Worm (Caenorhabditis elegans) whole organism, midembryonic: Measurements from ENCODE around the gene hel-1.

Source experiments
- T22C8.4 ChIP-seq: fragments of 200-800 bp; sonication (Bioruptor generic); IDR thresholded peaks from 2 replicates; pipeline ENCODE4 v1.3.6; 2022; ENCODE audit warnings: missing genetic modification characterization, missing compliant biosample characterization
- cog-1 ChIP-seq: sonication (generic microtip); optimal IDR thresholded peaks from 2 replicates; lab custom pipeline; 2016; ENCODE audit warnings: missing genetic modification characterization, missing compliant biosample characterization
- flt-1 ChIP-seq: fragments of 200-800 bp; sonication (Bioruptor generic); IDR thresholded peaks from 2 replicates; pipeline ENCODE4 v1.3.6; 2022; ENCODE audit warnings: missing genetic modification characterization, missing compliant biosample characterization
- klf-2 ChIP-seq: fragments of 200-800 bp; sonication (Bioruptor generic); conservative IDR thresholded peaks from 2 replicates; pipeline ENCODE4 v1.3.6; 2022; ENCODE audit warnings: missing genetic modification reagents, missing genetic modification characterization, missing compliant biosample characterization
- med-1 ChIP-seq: sonication (generic microtip); optimal IDR thresholded peaks from 2 replicates; lab custom pipeline; 2017; ENCODE audit warnings: missing genetic modification characterization, mild to moderate bottlenecking, missing compliant biosample characterization, antibody characterized with exemption, missing genetic modification reagents; ENCODE audit not compliant: insufficient read depth
- ref-1 ChIP-seq: fragments of 200-800 bp; sonication (Bioruptor generic); conservative IDR thresholded peaks from 2 replicates; pipeline ENCODE4 v1.3.6; 2022; ENCODE audit warnings: missing genetic modification reagents, missing genetic modification characterization, missing compliant biosample characterization
- tab-1 ChIP-seq: fragments of 200-800 bp; sonication (Bioruptor generic); IDR thresholded peaks from 2 replicates; pipeline ENCODE4 v1.3.6; 2022; ENCODE audit warnings: missing genetic modification characterization, missing compliant biosample characterization
- ztf-23 ChIP-seq: fragments of 200-800 bp; sonication (Bioruptor generic); IDR thresholded peaks from 2 replicates; pipeline ENCODE4 v1.3.6; 2022; ENCODE audit warnings: missing genetic modification reagents, missing genetic modification characterization, missing compliant biosample characterization
- ztf-29 ChIP-seq: fragments of 200-800 bp; sonication (Bioruptor generic); IDR thresholded peaks from 2 replicates; pipeline ENCODE4 v1.3.6; 2022; ENCODE audit warnings: missing genetic modification reagents, missing genetic modification characterization, missing compliant biosample characterization

Gene hel-1

ce11 chrII:8328820-8329339 lies at the start of gene hel-1:
Gene hel-1 (minus strand): TSS chrII:8328870.
- 0 out of 2 replicates have a peak, but pooled peaks have one; percentile 12 for TF ChIP-seq tab-1 (GFP tag; lab: Robert Waterston, UW)
- TF ChIP-seq T22C8.4: no peak
- TF ChIP-seq ztf-29: no peak
- TF ChIP-seq cog-1 (tag; lab: Kevin White, UChicago): peak; percentile 74
- TF ChIP-seq klf-2: no peak

DNA sequence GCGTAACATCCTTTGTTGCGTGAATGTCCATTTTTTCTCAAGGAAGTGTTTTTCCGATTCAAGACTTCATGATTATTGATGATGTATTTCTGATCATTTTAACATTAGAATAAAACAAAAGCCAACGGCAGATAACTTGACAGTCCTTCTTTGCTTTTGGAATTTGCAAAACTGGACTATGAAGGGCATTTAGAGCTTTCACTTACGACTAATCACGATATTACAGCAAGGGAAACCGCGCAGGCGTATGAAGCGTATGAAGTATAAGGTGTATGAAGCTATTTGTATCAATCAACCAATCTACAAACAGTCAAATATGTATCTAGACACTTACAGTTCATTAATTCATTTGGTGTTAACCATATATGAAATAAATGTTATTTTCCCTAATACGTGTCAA lies 49.1 kb upstream of the hel-1 start:
- TF ChIP-seq flt-1 (GFP tag; lab: Robert Waterston, UW) (no peak), tab-1 (GFP tag; lab: Robert Waterston, UW) (no peak), ztf-29 (no peak), med-1 (GFP tag; lab: Kevin White, UChicago) (no peak), ztf-23 (GFP tag; lab: Robert Waterston, UW) (no peak), cog-1 (tag; lab: Kevin White, UChicago) (no peak), T22C8.4 (no peak), klf-2 (no peak), ref-1 (no peak)

DNA sequence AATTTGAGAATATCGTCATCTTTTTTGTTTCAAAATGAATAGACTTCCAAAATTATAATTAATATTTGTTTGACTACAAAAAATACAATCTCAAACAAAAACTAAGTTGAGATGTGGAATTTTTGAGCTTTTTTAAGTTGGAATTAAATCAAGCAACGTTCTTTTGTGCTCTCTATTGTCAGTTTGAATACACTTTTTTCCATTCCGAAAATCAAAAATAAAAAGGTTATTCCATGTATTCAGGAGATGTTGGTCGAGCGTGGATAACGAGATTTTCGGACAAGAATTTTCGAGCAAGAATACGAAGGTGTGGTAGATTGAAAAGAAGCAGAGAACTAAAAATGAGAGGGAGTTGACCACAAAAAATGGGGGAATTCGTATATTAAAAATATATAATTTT lies 41.5 kb upstream of the hel-1 start:
- no peak for TF ChIP-seq tab-1 (GFP tag; lab: Robert Waterston, UW)
- TF ChIP-seq ref-1: no peak

DNA sequence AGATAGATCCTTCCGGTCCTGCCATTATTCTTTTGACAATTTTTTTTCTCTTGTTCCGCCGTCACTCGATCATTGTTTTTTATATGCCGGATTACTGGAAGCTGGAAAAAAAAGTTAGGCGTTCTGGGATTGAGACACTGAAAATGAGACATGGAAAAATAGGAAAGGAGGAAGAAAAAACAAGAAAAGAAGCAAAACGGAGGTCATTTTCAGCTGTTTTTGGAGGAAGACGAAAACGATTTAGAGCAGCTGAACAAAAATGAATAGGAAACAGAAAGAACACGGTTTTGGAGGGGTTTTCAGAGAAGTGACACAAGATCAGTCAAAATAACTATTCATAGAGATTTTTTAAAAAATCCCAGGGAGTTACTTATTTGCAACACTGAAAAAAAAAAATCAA lies 40.4 kb upstream of the hel-1 start, which contains the start of gene amt-3:
Gene amt-3 (minus strand): TSS at position 101 of the 400 bp plus-strand sequence.
- TF ChIP-seq ztf-23 (GFP tag; lab: Robert Waterston, UW) (no peak), T22C8.4 (no peak), tab-1 (GFP tag; lab: Robert Waterston, UW) (no peak), ztf-29 (no peak), med-1 (GFP tag; lab: Kevin White, UChicago) (no peak), cog-1 (tag; lab: Kevin White, UChicago) (no peak), klf-2 (no peak), flt-1 (GFP tag; lab: Robert Waterston, UW) (no peak), ref-1 (no peak)

DNA sequence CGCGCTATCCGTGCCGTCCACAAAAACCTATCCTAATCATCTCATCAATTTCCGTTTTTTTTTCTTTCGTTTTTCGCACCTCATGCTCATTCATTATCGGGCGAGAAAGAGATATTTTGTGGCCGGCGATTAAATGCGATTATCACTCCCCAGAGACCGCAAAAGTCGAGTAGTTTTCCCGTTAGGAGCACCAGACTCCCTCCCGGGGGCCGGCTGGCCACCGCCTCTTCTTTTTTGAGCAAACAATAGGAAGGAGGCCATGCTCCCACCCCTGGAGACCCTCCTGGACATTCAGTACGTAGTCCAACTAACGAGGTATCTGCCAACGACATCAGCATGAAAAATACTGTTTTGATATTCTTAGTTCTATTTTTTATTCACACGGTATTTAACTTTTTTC lies 31.8 kb upstream of the hel-1 start, which contains the start of gene M195.2:
Gene M195.2 (plus strand): TSS at position 301 of the 400 bp plus-strand sequence.
- TF ChIP-seq ztf-23 (GFP tag; lab: Robert Waterston, UW): no peak
- TF ChIP-seq tab-1 (GFP tag; lab: Robert Waterston, UW): 0 out of 2 replicates have a peak, but pooled peaks have one; percentile 62

DNA sequence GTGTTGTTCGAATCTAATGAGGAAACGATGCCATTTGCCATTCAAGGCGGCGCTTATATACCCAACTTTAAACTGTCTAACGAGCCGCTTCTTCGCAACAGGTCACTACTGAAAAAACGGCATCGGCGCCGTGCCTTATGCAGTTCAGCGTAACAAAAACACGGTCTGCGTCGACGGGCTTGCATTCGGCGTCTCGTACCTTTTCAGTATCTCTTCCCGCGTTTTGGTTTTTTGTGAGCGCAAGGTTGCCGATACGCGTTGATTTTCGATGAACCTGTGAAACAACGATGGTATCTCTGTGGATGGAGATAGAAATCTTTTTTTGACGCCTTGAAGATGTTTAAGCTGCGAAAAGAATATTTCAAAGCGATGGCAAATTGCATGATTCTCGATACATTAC lies 30.7 kb upstream of the hel-1 start, which contains the start of gene col-77:
Gene col-77 (minus strand): TSS at position 32 of the 400 bp plus-strand sequence.
- no peak for TF ChIP-seq T22C8.4
- no peak for TF ChIP-seq ztf-23 (GFP tag; lab: Robert Waterston, UW)
- no peak for TF ChIP-seq med-1 (GFP tag; lab: Kevin White, UChicago)
- TF ChIP-seq cog-1 (tag; lab: Kevin White, UChicago): no peak
- no peak for TF ChIP-seq flt-1 (GFP tag; lab: Robert Waterston, UW)
- TF ChIP-seq tab-1 (GFP tag; lab: Robert Waterston, UW): no peak
- TF ChIP-seq ref-1: no peak
- no peak for TF ChIP-seq klf-2
- no peak for TF ChIP-seq ztf-29

DNA sequence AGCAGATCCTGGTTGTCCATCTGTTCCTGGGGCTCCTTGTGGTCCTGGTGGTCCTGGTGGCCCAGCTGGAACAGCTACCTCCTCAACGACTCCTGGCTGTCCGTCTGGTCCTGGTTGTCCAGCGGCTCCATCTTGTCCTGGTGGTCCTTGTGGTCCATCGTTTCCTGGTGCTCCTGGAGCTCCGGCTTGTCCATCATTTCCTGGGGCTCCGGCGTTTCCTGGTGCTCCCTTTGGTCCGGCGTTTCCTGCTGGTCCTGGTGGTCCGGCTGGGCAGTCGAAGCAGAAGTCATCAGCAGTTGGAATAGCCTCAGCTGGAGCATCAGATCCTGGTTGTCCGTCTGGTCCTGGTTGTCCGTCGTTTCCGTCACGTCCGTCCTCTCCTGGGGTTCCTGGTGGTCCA lies 29.8 kb upstream of the hel-1 start:
- TF ChIP-seq ref-1: no peak
- no peak for TF ChIP-seq ztf-29
- TF ChIP-seq ztf-23 (GFP tag; lab: Robert Waterston, UW): no peak
- TF ChIP-seq T22C8.4: no peak
- TF ChIP-seq med-1 (GFP tag; lab: Kevin White, UChicago): no peak
- no peak for TF ChIP-seq cog-1 (tag; lab: Kevin White, UChicago)
- TF ChIP-seq tab-1 (GFP tag; lab: Robert Waterston, UW): no peak
- TF ChIP-seq klf-2: no peak
- TF ChIP-seq flt-1 (GFP tag; lab: Robert Waterston, UW): no peak

DNA sequence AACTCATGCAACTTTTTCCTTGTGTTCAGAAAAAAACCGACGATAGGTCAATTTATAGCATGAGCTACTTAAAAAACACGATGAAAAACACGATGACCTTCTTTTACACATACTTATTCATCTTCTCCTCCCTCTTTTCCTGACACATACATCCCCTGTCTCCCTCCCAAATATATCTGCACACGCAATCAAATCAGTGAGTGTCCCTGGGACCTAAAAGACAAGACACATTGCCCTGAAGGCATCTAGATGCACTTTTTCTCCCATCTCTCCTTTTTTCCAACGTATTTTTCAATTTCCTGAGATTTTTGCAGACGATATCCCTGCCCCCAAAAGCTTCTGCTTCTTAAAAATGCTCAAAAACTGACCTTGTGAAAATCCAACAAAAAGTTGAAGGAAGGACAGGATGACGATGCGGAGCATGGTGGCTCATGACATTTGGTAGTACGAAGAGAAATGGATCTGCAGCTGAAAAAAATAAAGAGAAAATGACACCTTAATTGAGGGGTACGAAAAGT lies 25.6 kb upstream of the hel-1 start, which contains the start of gene C26D10.6:
Gene C26D10.6 (minus strand): TSS at position 468 of the 518 bp plus-strand sequence.
- TF ChIP-seq ref-1 (no peak), tab-1 (GFP tag; lab: Robert Waterston, UW) (no peak), T22C8.4 (no peak), flt-1 (GFP tag; lab: Robert Waterston, UW) (no peak), klf-2 (no peak), ztf-29 (no peak), cog-1 (tag; lab: Kevin White, UChicago) (no peak)

DNA sequence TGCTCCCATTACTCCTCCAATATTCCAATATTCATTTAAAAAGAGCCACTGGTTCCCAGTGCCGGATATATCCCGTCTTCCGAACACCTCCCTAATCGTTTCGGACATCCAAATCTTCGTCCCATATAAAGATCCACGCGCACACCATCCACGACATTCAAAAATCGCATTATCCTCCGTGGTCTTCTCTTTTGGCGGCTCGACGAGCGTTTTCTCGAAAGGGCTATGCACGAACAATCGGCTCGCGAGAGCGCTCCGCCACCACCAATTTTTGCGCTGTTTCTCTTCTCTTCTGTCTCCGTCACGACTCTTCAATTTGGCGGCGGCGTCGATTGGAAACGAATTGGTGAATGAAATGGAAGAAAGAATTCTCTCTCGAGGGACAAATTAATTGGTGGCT lies 24.6 kb upstream of the hel-1 start:
- TF ChIP-seq ref-1 (no peak), med-1 (GFP tag; lab: Kevin White, UChicago) (no peak), ztf-23 (GFP tag; lab: Robert Waterston, UW) (no peak), flt-1 (GFP tag; lab: Robert Waterston, UW) (no peak), klf-2 (no peak), cog-1 (tag; lab: Kevin White, UChicago) (no peak), T22C8.4 (no peak), tab-1 (GFP tag; lab: Robert Waterston, UW) (no peak), ztf-29 (no peak)

ce11 chrII:8346384-8346783 lies 17.7 kb upstream of the hel-1 start, which contains the start of gene eff-1:
Gene eff-1 (plus strand): TSS chrII:8346684.
- TF ChIP-seq med-1 (GFP tag; lab: Kevin White, UChicago) (no peak), T22C8.4 (no peak), tab-1 (GFP tag; lab: Robert Waterston, UW) (no peak), cog-1 (tag; lab: Kevin White, UChicago) (no peak), klf-2 (no peak), ztf-29 (no peak), flt-1 (GFP tag; lab: Robert Waterston, UW) (no peak), ref-1 (no peak)
